Worm (Caenorhabditis elegans) whole organism, young adult: ENCODE results near the gene C27B7.6.

Experiments used
- F39B2.1 ChIP-seq: fragments of 200-800 bp; sonication (Bioruptor generic); IDR thresholded peaks from 2 replicates; pipeline ENCODE4 v1.3.6; 2022; ENCODE audit warnings: missing genetic modification reagents, missing genetic modification characterization, missing compliant biosample characterization
- F57C9.4 ChIP-seq: sonication (generic microtip); optimal IDR thresholded peaks from 2 replicates; lab custom pipeline; 2017; ENCODE audit warnings: mild to moderate bottlenecking, missing genetic modification characterization, missing compliant biosample characterization
- ama-1 ChIP-seq, 3 experiments: fragments of 150-350 bp in 1 of 3; sonication (generic microtip) in 2 of 3; optimal IDR thresholded peaks; 2 replicates each; lab custom pipeline; 2014 to 2018; ENCODE audit warnings: missing biosample characterization in 2 of 3, missing genetic modification characterization in 2 of 3, missing genetic modification reagents in 2 of 3
- die-1 ChIP-seq: sonication (generic microtip); optimal IDR thresholded peaks from 2 replicates; lab custom pipeline; 2016; ENCODE audit warnings: missing genotype, mild to moderate bottlenecking, missing genetic modification characterization, missing compliant biosample characterization
- hlh-12 ChIP-seq: sonication (generic microtip); optimal IDR thresholded peaks from 2 replicates; lab custom pipeline; 2016; ENCODE audit warnings: missing genetic modification characterization, missing compliant biosample characterization
- nfya-1 ChIP-seq: sonication (generic microtip); optimal IDR thresholded peaks from 2 replicates; lab custom pipeline; 2017; ENCODE audit warnings: antibody characterized with exemption, missing compliant biosample characterization, missing genetic modification characterization, borderline replicate concordance; ENCODE audit not compliant: insufficient read depth
- snpc-4 ChIP-seq, 5 experiments: fragments of 150-350 bp in 1 of 5; sonication (generic microtip) in 4 of 5; optimal IDR thresholded peaks; 2 replicates each; lab custom pipeline; 2014 to 2018; ENCODE audit warnings: missing genetic modification characterization in 5 of 5, missing biosample characterization in 3 of 5, antibody characterized with exemption in 2 of 5, mild to moderate bottlenecking in 2 of 5, missing compliant biosample characterization in 2 of 5, missing genotype in 2 of 5, moderate library complexity in 2 of 5, missing genetic modification reagents in 1 of 5

ce11 chrIV:8867562-8867961 lies 38.6 kb downstream of the C27B7.6 start:
- TF ChIP-seq nfya-1 (tag; lab: Kevin White, UChicago), result no peak
- no peak for TF ChIP-seq die-1 (tag; lab: Kevin White, UChicago)
- TF ChIP-seq ama-1 (optimal IDR thresholded peaks at IDR 0.05; lab: Kevin White, UChicago), result no peak
- TF ChIP-seq ama-1 (GFP tag; optimal IDR thresholded peaks at IDR 0.05; lab: Kevin White, UChicago), result no peak
- TF ChIP-seq snpc-4 (GFP tag; optimal IDR thresholded peaks at IDR 0.05; lab: Kevin White, UChicago), result no peak
- no peak for TF ChIP-seq snpc-4 (tag; optimal IDR thresholded peaks at IDR 0.05; lab: Kevin White, UChicago)
- TF ChIP-seq hlh-12 (tag; lab: Kevin White, UChicago), result no peak
- no peak for TF ChIP-seq F39B2.1 (GFP tag; lab: Robert Waterston, UW)
- TF ChIP-seq F57C9.4 (tag; lab: Kevin White, UChicago), result no peak
